Fruit fly (Drosophila melanogaster) whole organism, pupa: ENCODE data around the gene CG15498.

ENCODE experiments used
- CG10348 ChIP-seq: fragments of 200-800 bp; sonication (Bioruptor generic); IDR thresholded peaks from 2 replicates; pipeline ENCODE4 v1.3.6; 2022; ENCODE audit warnings: missing biosample characterization, missing genetic modification characterization
- CG12605 ChIP-seq: fragments of 200-800 bp; sonication (Bioruptor generic); IDR thresholded peaks from 2 replicates; pipeline ENCODE4 v1.3.6; 2022; ENCODE audit warnings: missing biosample characterization, missing genetic modification characterization
- CG15710 ChIP-seq: fragments of 200-800 bp; sonication (Bioruptor generic); optimal IDR thresholded peaks from 2 replicates; lab custom pipeline; 2018; ENCODE audit warnings: missing biosample characterization, mild to moderate bottlenecking, missing genetic modification characterization, moderate library complexity
- CG32121 ChIP-seq: fragments of 200-800 bp; sonication (Bioruptor generic); IDR thresholded peaks from 2 replicates; pipeline ENCODE4 v1.3.6; 2022; ENCODE audit warnings: missing biosample characterization, missing genetic modification characterization
- CG34367 ChIP-seq: fragments of 200-800 bp; sonication (Bioruptor generic); optimal IDR thresholded peaks from 2 replicates; lab custom pipeline; 2018; ENCODE audit warnings: missing biosample characterization, mild to moderate bottlenecking, missing genetic modification characterization
- CG4496 ChIP-seq: fragments of 200-800 bp; sonication (Bioruptor generic); IDR thresholded peaks from 3 replicates; pipeline ENCODE4 v1.3.6; 2022; ENCODE audit warnings: missing biosample characterization, missing genetic modification characterization
- D1 ChIP-seq: fragments of 200-800 bp; sonication (Bioruptor generic); optimal IDR thresholded peaks from 2 replicates; lab custom pipeline; 2018; ENCODE audit warnings: missing biosample characterization, mild to moderate bottlenecking, missing genetic modification characterization, moderate library complexity
- Ets98B ChIP-seq: fragments of 200-800 bp; sonication (Bioruptor generic); IDR thresholded peaks from 2 replicates; pipeline ENCODE4 v1.3.6; 2022; ENCODE audit warnings: missing biosample characterization, missing genetic modification characterization
- Pif1A ChIP-seq: fragments of 200-800 bp; sonication (Bioruptor generic); optimal IDR thresholded peaks from 3 replicates; lab custom pipeline; 2016; ENCODE audit warnings: missing biosample characterization, missing genetic modification characterization
- Pif1B ChIP-seq: fragments of 200-800 bp; sonication (Bioruptor generic); optimal IDR thresholded peaks from 3 replicates; lab custom pipeline; 2016; ENCODE audit warnings: missing biosample characterization, missing genetic modification characterization
- fd96Ca ChIP-seq: fragments of 200-800 bp; sonication (Bioruptor generic); IDR thresholded peaks from 3 replicates; pipeline ENCODE4 v1.3.6; 2022; ENCODE audit warnings: missing biosample characterization, missing genetic modification characterization

- no peak for TF ChIP-seq CG32121 (GFP tag; lab: Robert Waterston, UW)
- no peak for TF ChIP-seq CG12605 (GFP tag; lab: Robert Waterston, UW)
- TF ChIP-seq Ets98B: no peak
- TF ChIP-seq CG10348: no peak
- TF ChIP-seq D1 (tag; lab: Kevin White, UChicago): peak; percentile 75
- peak; percentile 68 for TF ChIP-seq CG34367
- TF ChIP-seq Pif1A: peak; percentile 81
- no peak for TF ChIP-seq fd96Ca (GFP tag; lab: Robert Waterston, UW)
- peak; percentile 64 for TF ChIP-seq Pif1B (GFP tag; lab: Kevin White, UChicago)
- TF ChIP-seq CG15710 (tag; lab: Kevin White, UChicago): peak; percentile 76
- TF ChIP-seq CG4496: no peak
These were observed 39.5 kb upstream of the CG15498 start for dm6 chr3R:21608275-21609035.
